Fruit fly (Drosophila melanogaster) whole organism, embryonic: ENCODE measurements around the gene CG15283.

Experiments
- Adf1 ChIP-seq: fragments of 200-800 bp; sonication (Bioruptor generic); IDR thresholded peaks from 2 replicates; pipeline ENCODE4 v1.3.6; 2022; ENCODE audit warnings: missing biosample characterization, missing genetic modification characterization
- CG11560 ChIP-seq: fragments of 200-800 bp; sonication (Bioruptor generic); IDR thresholded peaks from 3 replicates; pipeline ENCODE4 v1.3.6; 2022; ENCODE audit warnings: missing biosample characterization, missing genetic modification characterization
- CG12219 ChIP-seq: fragments of 200-800 bp; sonication (Bioruptor generic); optimal IDR thresholded peaks from 3 replicates; lab custom pipeline; 2018; ENCODE audit warnings: missing biosample characterization, mild to moderate bottlenecking, missing genetic modification characterization
- CG12299 ChIP-seq: fragments of 200-800 bp; sonication (Bioruptor generic); optimal IDR thresholded peaks from 2 replicates; lab custom pipeline; 2018; ENCODE audit warnings: missing biosample characterization, mild to moderate bottlenecking, missing genetic modification characterization
- CG12391 ChIP-seq: fragments of 200-800 bp; sonication (Bioruptor generic); optimal IDR thresholded peaks from 3 replicates; lab custom pipeline; 2018; ENCODE audit warnings: missing biosample characterization, mild to moderate bottlenecking, missing genetic modification characterization, moderate library complexity
- CG13424 ChIP-seq: fragments of 200-800 bp; sonication (Bioruptor generic); optimal IDR thresholded peaks from 2 replicates; lab custom pipeline; 2019; ENCODE audit warnings: missing biosample characterization, mild to moderate bottlenecking, missing genetic modification characterization, moderate library complexity
- CG14667 ChIP-seq: fragments of 200-800 bp; sonication (Bioruptor generic); IDR thresholded peaks from 2 replicates; pipeline ENCODE4 v1.3.6; 2022; ENCODE audit warnings: missing biosample characterization, missing genetic modification characterization
- CG17359 ChIP-seq: fragments of 200-800 bp; sonication (Bioruptor generic); optimal IDR thresholded peaks from 3 replicates; lab custom pipeline; 2018; ENCODE audit warnings: missing biosample characterization, mild to moderate bottlenecking, missing genetic modification characterization, moderate library complexity
- CG30403 ChIP-seq: fragments of 200-800 bp; sonication (Bioruptor generic); optimal IDR thresholded peaks from 3 replicates; lab custom pipeline; 2016; ENCODE audit warnings: missing biosample characterization, missing genetic modification characterization
- CG3065 ChIP-seq: fragments of 200-800 bp; sonication (Bioruptor generic); optimal IDR thresholded peaks from 2 replicates; lab custom pipeline; 2016; ENCODE audit warnings: missing biosample characterization, missing genetic modification characterization
- CG33557 ChIP-seq: fragments of 200-800 bp; sonication (Bioruptor generic); optimal IDR thresholded peaks from 2 replicates; lab custom pipeline; 2019; ENCODE audit warnings: missing biosample characterization, mild to moderate bottlenecking, missing genetic modification characterization, moderate library complexity
- CG34422 ChIP-seq: fragments of 200-800 bp; sonication (Bioruptor generic); IDR thresholded peaks from 3 replicates; pipeline ENCODE4 v1.3.6; 2022; ENCODE audit warnings: missing biosample characterization, missing genetic modification characterization
- CG6254 ChIP-seq: fragments of 200-800 bp; sonication (Bioruptor generic); optimal IDR thresholded peaks from 3 replicates; lab custom pipeline; 2017; ENCODE audit warnings: mild to moderate bottlenecking, missing biosample characterization, missing genetic modification reagents, missing genetic modification characterization
- CG6654 ChIP-seq: fragments of 200-800 bp; sonication (Bioruptor generic); optimal IDR thresholded peaks from 2 replicates; lab custom pipeline; 2017; ENCODE audit warnings: missing biosample characterization, mild to moderate bottlenecking, missing genetic modification characterization
- CG6683 ChIP-seq: fragments of 200-800 bp; sonication (Bioruptor generic); optimal IDR thresholded peaks from 2 replicates; lab custom pipeline; 2017; ENCODE audit warnings: missing biosample characterization, mild to moderate bottlenecking, missing genetic modification characterization, missing genetic modification reagents
- CkIIα-i1 ChIP-seq: fragments of 200-800 bp; sonication (Bioruptor generic); IDR thresholded peaks from 2 replicates; pipeline ENCODE4 v1.3.6; 2022; ENCODE audit warnings: missing biosample characterization, missing genetic modification characterization
- D19B ChIP-seq: fragments of 200-800 bp; sonication (Bioruptor generic); optimal IDR thresholded peaks from 2 replicates; lab custom pipeline; 2017; ENCODE audit warnings: missing biosample characterization, mild to moderate bottlenecking, missing genetic modification characterization
- Doc2 ChIP-seq: fragments of 200-800 bp; sonication (Bioruptor generic); IDR thresholded peaks from 2 replicates; pipeline ENCODE4 v1.3.6; 2022; ENCODE audit warnings: missing biosample characterization, missing genetic modification characterization
- Ets65A ChIP-seq: fragments of 200-800 bp; sonication (Bioruptor generic); peaks from one replicate; lab custom pipeline; 2016; ENCODE audit warnings: missing biosample characterization, missing genetic modification characterization
- Hr51 ChIP-seq, 2 experiments: fragments of 200-800 bp; sonication (Bioruptor generic); optimal IDR thresholded peaks; 2 replicates in 1 of 2; 3 replicates in 1 of 2; lab custom pipeline; 2016 to 2018; ENCODE audit warnings: missing biosample characterization in 2 of 2, missing genetic modification characterization in 2 of 2, mild to moderate bottlenecking in 1 of 2, moderate library complexity in 1 of 2
- Hsf ChIP-seq: fragments of 200-800 bp; sonication (Bioruptor generic); optimal IDR thresholded peaks from 3 replicates; lab custom pipeline; 2016; ENCODE audit warnings: missing biosample characterization, missing genetic modification characterization
- Lhr ChIP-seq: fragments of 200-800 bp; sonication (Bioruptor generic); optimal IDR thresholded peaks from 3 replicates; lab custom pipeline; 2017; ENCODE audit warnings: mild to moderate bottlenecking, missing biosample characterization, missing genetic modification reagents, missing genetic modification characterization
- MESR4 ChIP-seq: fragments of 200-800 bp; sonication (Bioruptor generic); optimal IDR thresholded peaks from 2 replicates; lab custom pipeline; 2018; ENCODE audit warnings: missing biosample characterization, mild to moderate bottlenecking, missing genetic modification characterization, moderate library complexity
- Mrtf ChIP-seq: fragments of 200-800 bp; sonication (Bioruptor generic); IDR thresholded peaks from 3 replicates; pipeline ENCODE4 v1.3.6; 2022; ENCODE audit warnings: missing biosample characterization, missing genetic modification characterization
- Poxn ChIP-seq: fragments of 200-800 bp; sonication (Bioruptor generic); IDR thresholded peaks from 2 replicates; pipeline ENCODE4 v1.3.6; 2022; ENCODE audit warnings: missing biosample characterization, missing genetic modification characterization
- Ptx1 ChIP-seq: fragments of 200-800 bp; sonication (Bioruptor generic); IDR thresholded peaks from 2 replicates; pipeline ENCODE4 v1.3.6; 2022; ENCODE audit warnings: missing biosample characterization, missing genetic modification characterization
- Sox100B ChIP-seq: fragments of 200-800 bp; sonication (Bioruptor generic); optimal IDR thresholded peaks from 3 replicates; lab custom pipeline; 2018; ENCODE audit warnings: missing biosample characterization, mild to moderate bottlenecking, missing genetic modification characterization
- ab ChIP-seq: fragments of 200-800 bp; sonication (Bioruptor generic); optimal IDR thresholded peaks from 2 replicates; lab custom pipeline; 2016; ENCODE audit warnings: missing biosample characterization, missing genetic modification characterization
- abd-A ChIP-seq: fragments of 200-800 bp; sonication (Bioruptor generic); optimal IDR thresholded peaks from 3 replicates; lab custom pipeline; 2019; ENCODE audit warnings: missing biosample characterization, mild to moderate bottlenecking, missing genetic modification characterization, moderate library complexity
- al ChIP-seq: fragments of 200-800 bp; sonication (Bioruptor generic); IDR thresholded peaks from 2 replicates; pipeline ENCODE4 v1.3.6; 2022; ENCODE audit warnings: missing biosample characterization, missing genetic modification characterization
- bab2 ChIP-seq: fragments of 200-800 bp; sonication (Bioruptor generic); optimal IDR thresholded peaks from 2 replicates; lab custom pipeline; 2016; ENCODE audit warnings: missing biosample characterization, missing genetic modification characterization
- br ChIP-seq: fragments of >200 bp; optimal IDR thresholded peaks from 2 replicates; lab custom pipeline; 2017
- eyg ChIP-seq: fragments of 200-800 bp; sonication (Bioruptor generic); optimal IDR thresholded peaks from 3 replicates; lab custom pipeline; 2016; ENCODE audit warnings: missing biosample characterization, missing genetic modification characterization
- gce ChIP-seq: fragments of 200-800 bp; sonication (Bioruptor generic); IDR thresholded peaks from 3 replicates; pipeline ENCODE4 v1.3.6; 2022; ENCODE audit warnings: missing biosample characterization, missing genetic modification characterization
- gro ChIP-seq: fragments of 200-800 bp; sonication (Bioruptor generic); optimal IDR thresholded peaks from 2 replicates; lab custom pipeline; 2016; ENCODE audit warnings: missing biosample characterization, missing genetic modification characterization
- her ChIP-seq: fragments of 200-800 bp; sonication (Bioruptor generic); optimal IDR thresholded peaks from 2 replicates; lab custom pipeline; 2016; ENCODE audit warnings: missing biosample characterization, missing genetic modification characterization
- hth ChIP-seq: fragments of >200 bp; optimal IDR thresholded peaks from 2 replicates; lab custom pipeline; 2017; ENCODE audit warnings: inconsistent platforms
- ind ChIP-seq: fragments of 200-800 bp; sonication (Bioruptor generic); optimal IDR thresholded peaks from 3 replicates; lab custom pipeline; 2016; ENCODE audit warnings: missing biosample characterization, missing genetic modification characterization
- knrl ChIP-seq: fragments of 200-800 bp; sonication (Bioruptor generic); IDR thresholded peaks from 3 replicates; pipeline ENCODE4 v1.3.6; 2022; ENCODE audit warnings: missing biosample characterization, missing genetic modification characterization; ENCODE audit not compliant: partially characterized antibody
- lov ChIP-seq, 2 experiments: fragments of 200-800 bp in 1 of 2; fragments of >200 bp in 1 of 2; sonication (Bioruptor generic) in 1 of 2; IDR thresholded peaks in 1 of 2; optimal IDR thresholded peaks in 1 of 2; 2 replicates in 1 of 2; 3 replicates in 1 of 2; pipeline versions ENCODE4 v1.3.6 to Lab custom; 2017 to 2022; ENCODE audit warnings: missing biosample characterization in 1 of 2, missing genetic modification characterization in 1 of 2
- org-1 ChIP-seq: fragments of 200-800 bp; sonication (Bioruptor generic); optimal IDR thresholded peaks from 2 replicates; lab custom pipeline; 2017; ENCODE audit warnings: missing biosample characterization, missing genetic modification characterization
- otp ChIP-seq: fragments of 200-800 bp; sonication (Bioruptor generic); IDR thresholded peaks from 3 replicates; pipeline ENCODE4, ENCODE4 v1.3.6; 2022; ENCODE audit warnings: missing biosample characterization, missing genetic modification characterization
- p53 ChIP-seq: fragments of 200-800 bp; sonication (Bioruptor generic); optimal IDR thresholded peaks from 2 replicates; lab custom pipeline; 2016; ENCODE audit warnings: missing biosample characterization, missing genetic modification characterization
- pnt ChIP-seq: fragments of 200-800 bp; sonication (Bioruptor generic); optimal IDR thresholded peaks from 3 replicates; lab custom pipeline; 2016; ENCODE audit warnings: missing biosample characterization, missing genetic modification characterization
- sens ChIP-seq: fragments of 200-800 bp; sonication (Bioruptor generic); peaks from one replicate; lab custom pipeline; 2016; ENCODE audit warnings: missing biosample characterization, missing genetic modification characterization
- sisA ChIP-seq: fragments of 200-800 bp; sonication (Bioruptor generic); IDR thresholded peaks from 2 replicates; pipeline ENCODE4 v1.3.6; 2022; ENCODE audit warnings: missing biosample characterization, missing genetic modification characterization
- stwl ChIP-seq: fragments of 200-800 bp; sonication (Bioruptor generic); optimal IDR thresholded peaks from 3 replicates; lab custom pipeline; 2018; ENCODE audit warnings: missing biosample characterization, mild to moderate bottlenecking, missing genetic modification characterization, moderate library complexity
- tin ChIP-seq: fragments of 200-800 bp; sonication (Bioruptor generic); optimal IDR thresholded peaks from 3 replicates; lab custom pipeline; 2016; ENCODE audit warnings: missing biosample characterization, missing genetic modification characterization
- vfl ChIP-seq: fragments of 200-800 bp; sonication (Bioruptor generic); optimal IDR thresholded peaks from 2 replicates; lab custom pipeline; 2016; ENCODE audit warnings: missing biosample characterization, missing genetic modification characterization
- yki ChIP-seq: fragments of >200 bp; optimal IDR thresholded peaks from 3 replicates; lab custom pipeline; 2018
- zen2 ChIP-seq: fragments of 200-800 bp; sonication (Bioruptor generic); IDR thresholded peaks from 3 replicates; pipeline ENCODE4 v1.3.6; 2022; ENCODE audit warnings: missing biosample characterization, missing genetic modification characterization; ENCODE audit not compliant: partially characterized antibody

The CG15283 gene

DNA sequence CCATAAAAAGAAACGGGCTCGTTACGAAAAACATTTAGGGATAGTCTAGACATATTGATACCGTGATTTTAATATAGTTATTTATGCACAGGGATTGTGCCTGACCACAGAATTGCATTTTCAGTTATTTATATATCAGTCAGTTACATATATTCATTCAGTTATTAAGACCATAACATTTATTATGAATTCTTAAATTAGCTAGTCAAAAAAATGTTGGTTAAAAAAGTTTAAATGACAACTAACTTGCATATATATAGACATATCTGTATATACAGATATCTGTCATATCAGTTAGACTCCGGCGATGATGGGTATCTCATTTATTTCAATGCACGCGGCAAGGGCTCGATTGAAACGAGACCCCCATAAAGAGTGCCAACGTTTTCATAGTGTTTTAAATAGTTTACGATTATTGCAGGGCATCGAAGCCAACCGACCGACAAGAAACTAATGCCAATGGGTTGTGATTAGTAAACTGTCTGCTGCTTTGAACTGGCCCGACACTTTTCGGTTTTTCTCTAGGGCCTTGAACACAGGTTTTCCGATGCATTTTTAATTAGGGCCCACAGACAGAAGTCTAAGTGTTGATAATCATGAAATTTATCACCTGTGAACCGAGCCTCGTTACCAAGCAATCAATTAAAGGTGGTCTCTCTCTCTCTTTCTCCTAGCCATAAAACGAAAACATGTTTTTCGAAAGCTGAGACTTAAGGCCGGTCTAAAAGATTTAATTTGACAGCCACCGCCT is 12.1 kb upstream of the CG15283 start (continued):
- TF ChIP-seq lov (optimal IDR thresholded peaks at IDR 0.05; lab: Kevin White, UChicago) (no peak), lov (GFP tag; IDR thresholded peaks at IDR 0.05; lab: Robert Waterston, UW) (peak; percentile 51; the same call in 1 of the 3 replicates), CG12299 (peak; percentile 8), MESR4 (no peak), p53 (GFP tag; lab: Kevin White, UChicago) (no peak), Hsf (GFP tag; lab: Kevin White, UChicago) (peak; percentile 40), CG17359 (peak; percentile 89), sens (peak; percentile 95), abd-A (tag; lab: Kevin White, UChicago) (peak; percentile 97), ab (no peak), Doc2 (GFP tag; lab: Robert Waterston, UW) (no peak), tin (GFP tag; lab: Kevin White, UChicago) (peak; percentile 75), Ptx1 (peak; percentile 59), org-1 (GFP tag; lab: Kevin White, UChicago) (peak; percentile 44), hth (lab: Kevin White, UChicago) (peak; percentile 79), ind (peak; percentile 73), Sox100B (peak; percentile 89), CG6683 (GFP tag; lab: Kevin White, UChicago) (peak; percentile 22), Ets65A (no peak), CG30403 (GFP tag; lab: Kevin White, UChicago) (peak; percentile 70), gce (GFP tag; lab: Robert Waterston, UW) (peak; percentile 67; the same call in 1 of the 3 replicates), gro (GFP tag; lab: Kevin White, UChicago) (no peak), pnt (GFP tag; lab: Kevin White, UChicago) (peak; percentile 59), CG6654 (peak; percentile 56), Adf1 (no peak), yki (lab: Kevin White, UChicago) (no peak), Poxn (GFP tag; lab: Robert Waterston, UW) (no peak), vfl (GFP tag; lab: Kevin White, UChicago) (no peak), Lhr (peak; percentile 34), br (no peak), zen2 (no peak), sisA (peak; percentile 71), CG13424 (peak; percentile 78), bab2 (GFP tag; lab: Kevin White, UChicago) (peak; percentile 7), CkIIα-i1 (no peak), CG12391 (tag; lab: Kevin White, UChicago) (peak; percentile 80), CG34422 (GFP tag; lab: Robert Waterston, UW) (peak; percentile 78), stwl (tag; lab: Kevin White, UChicago) (peak; percentile 37), al (no peak), otp (GFP tag; lab: Robert Waterston, UW) (0 out of 3 replicates have a peak, but pooled peaks have one; percentile 10), CG3065 (GFP tag; lab: Kevin White, UChicago) (no peak), CG11560 (no peak), CG14667 (GFP tag; lab: Robert Waterston, UW) (peak; percentile 53; the same call in 1 of the 2 replicates), D19B (GFP tag; lab: Kevin White, UChicago) (peak; percentile 87), her (GFP tag; lab: Kevin White, UChicago) (no peak), CG33557 (GFP tag; lab: Kevin White, UChicago) (peak; percentile 78), knrl (GFP tag; lab: Robert Waterston, UW) (no peak), CG6254 (GFP tag; lab: Kevin White, UChicago) (peak; percentile 70), Mrtf (GFP tag; lab: Robert Waterston, UW) (no peak), CG12219 (GFP tag; lab: Kevin White, UChicago) (peak; percentile 59), Hr51 (GFP tag; optimal IDR thresholded peaks at IDR 0.05; lab: Kevin White, UChicago) (peak in 1 of 2 experiments; percentile 74), eyg (GFP tag; lab: Kevin White, UChicago) (no peak)
